Fruit fly (Drosophila melanogaster): ENCODE measurements around the gene CG8028.

DNA sequence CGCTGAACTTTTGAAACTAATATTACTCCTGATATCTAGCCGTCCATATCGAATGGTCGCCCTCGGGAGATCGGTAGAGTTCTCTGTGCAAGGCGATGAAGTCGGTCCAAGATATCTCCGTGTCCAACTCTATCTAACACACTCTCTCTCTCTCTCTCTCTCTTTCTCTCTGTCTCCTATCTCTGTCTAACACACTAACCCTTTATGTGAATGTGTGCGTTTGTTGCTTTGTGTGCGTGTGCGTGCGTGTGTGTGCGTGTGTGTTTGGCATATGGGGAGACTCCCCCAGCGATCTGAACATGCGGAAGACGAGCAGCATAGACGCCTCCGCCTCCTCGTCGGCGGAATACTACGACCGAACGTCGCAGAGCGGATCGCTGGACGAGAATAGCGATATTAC is 15.8 kb downstream of the CG8028 start:
- no peak for TF ChIP-seq D1 (tag; optimal IDR thresholded peaks at IDR 0.05)
- TF ChIP-seq CG12605 (GFP tag; IDR thresholded peaks at IDR 0.05), result no peak
- no peak for TF ChIP-seq CG13204 (GFP tag; optimal IDR thresholded peaks at IDR 0.05)
- no peak for TF ChIP-seq rn (GFP tag; IDR thresholded peaks at IDR 0.05)
- TF ChIP-seq CG9948 (tag; optimal IDR thresholded peaks at IDR 0.05), result no peak
- TF ChIP-seq CG34367 (tag; optimal IDR thresholded peaks at IDR 0.05), result no peak
- TF ChIP-seq CG15710 (tag; optimal IDR thresholded peaks at IDR 0.05), result no peak
- no peak for TF ChIP-seq fd96Ca (GFP tag; IDR thresholded peaks at IDR 0.05)

Measured in whole organism, pupa.